Worm (Caenorhabditis elegans) whole organism, early embryonic: ENCODE results near the gene srh-35.

Experiments
- B0310.2 ChIP-seq: sonication (generic microtip); optimal IDR thresholded peaks from 2 replicates; lab custom pipeline; 2016; ENCODE audit warnings: mild to moderate bottlenecking, missing genetic modification characterization, missing compliant biosample characterization
- F13C5.2 ChIP-seq: sonication (generic microtip); optimal IDR thresholded peaks from 2 replicates; lab custom pipeline; 2017; ENCODE audit warnings: mild to moderate bottlenecking, missing genetic modification characterization, inconsistent platforms, missing compliant biosample characterization
- aly-1 ChIP-seq: sonication (generic microtip); optimal IDR thresholded peaks from 2 replicates; lab custom pipeline; 2016; ENCODE audit warnings: missing genetic modification characterization, missing compliant biosample characterization
- ama-1 ChIP-seq: fragments of 150-350 bp; optimal IDR thresholded peaks from 2 replicates; lab custom pipeline; 2014
- ceh-13 ChIP-seq: fragments of 200-800 bp; sonication (Bioruptor generic); optimal IDR thresholded peaks from 2 replicates; lab custom pipeline; 2018; ENCODE audit warnings: mild to moderate bottlenecking, missing genetic modification characterization, missing compliant biosample characterization
- ceh-36 ChIP-seq: sonication (generic microtip); optimal IDR thresholded peaks from 2 replicates; lab custom pipeline; 2016; ENCODE audit warnings: missing genetic modification characterization, inconsistent platforms, missing compliant biosample characterization
- ets-7 ChIP-seq: sonication (generic microtip); optimal IDR thresholded peaks from 2 replicates; lab custom pipeline; 2016; ENCODE audit warnings: missing genotype, missing genetic modification characterization, missing compliant biosample characterization
- flt-1 ChIP-seq: fragments of 200-800 bp; sonication (Bioruptor generic); IDR thresholded peaks from 2 replicates; pipeline ENCODE4 v1.3.6; 2022; ENCODE audit warnings: missing genetic modification characterization, missing compliant biosample characterization
- hmbx-1 ChIP-seq: sonication (generic microtip); optimal IDR thresholded peaks from 2 replicates; lab custom pipeline; 2016; ENCODE audit warnings: mild to moderate bottlenecking, missing genetic modification characterization, missing compliant biosample characterization
- hmg-4 ChIP-seq: fragments of 200-800 bp; sonication (Bioruptor generic); optimal IDR thresholded peaks from 2 replicates; lab custom pipeline; 2018; ENCODE audit warnings: mild to moderate bottlenecking, missing genetic modification characterization, missing compliant biosample characterization
- hnd-1 ChIP-seq: sonication (generic microtip); optimal IDR thresholded peaks from 2 replicates; lab custom pipeline; 2016; ENCODE audit warnings: missing genetic modification characterization, missing compliant biosample characterization
- pes-1 ChIP-seq: fragments of 200-800 bp; sonication (Bioruptor generic); IDR thresholded peaks from 2 replicates; pipeline ENCODE4 v1.3.6; 2022; ENCODE audit warnings: missing genetic modification reagents, missing genetic modification characterization, missing compliant biosample characterization
- scrt-1 ChIP-seq: fragments of 200-800 bp; sonication (Bioruptor generic); IDR thresholded peaks from 2 replicates; pipeline ENCODE4 v1.3.6; 2022; ENCODE audit warnings: missing genetic modification characterization, missing compliant biosample characterization
- sea-1 ChIP-seq: fragments of 200-800 bp; sonication (Bioruptor generic); conservative IDR thresholded peaks from 2 replicates; pipeline ENCODE4 v1.3.6; 2022; ENCODE audit warnings: missing genetic modification characterization, missing compliant biosample characterization
- tbx-11 ChIP-seq: fragments of 200-800 bp; sonication (Bioruptor generic); IDR thresholded peaks from 2 replicates; pipeline ENCODE4 v1.3.6; 2022; ENCODE audit warnings: missing genetic modification characterization, missing compliant biosample characterization
- tbx-37 ChIP-seq: fragments of 200-800 bp; sonication (Bioruptor generic); conservative IDR thresholded peaks from 2 replicates; pipeline ENCODE4 v1.3.6; 2022; ENCODE audit warnings: missing genetic modification reagents, missing genetic modification characterization, missing compliant biosample characterization
- tra-4 ChIP-seq: sonication (generic microtip); optimal IDR thresholded peaks from 2 replicates; lab custom pipeline; 2017; ENCODE audit warnings: missing genetic modification characterization, missing compliant biosample characterization

The srh-35 gene

DNA sequence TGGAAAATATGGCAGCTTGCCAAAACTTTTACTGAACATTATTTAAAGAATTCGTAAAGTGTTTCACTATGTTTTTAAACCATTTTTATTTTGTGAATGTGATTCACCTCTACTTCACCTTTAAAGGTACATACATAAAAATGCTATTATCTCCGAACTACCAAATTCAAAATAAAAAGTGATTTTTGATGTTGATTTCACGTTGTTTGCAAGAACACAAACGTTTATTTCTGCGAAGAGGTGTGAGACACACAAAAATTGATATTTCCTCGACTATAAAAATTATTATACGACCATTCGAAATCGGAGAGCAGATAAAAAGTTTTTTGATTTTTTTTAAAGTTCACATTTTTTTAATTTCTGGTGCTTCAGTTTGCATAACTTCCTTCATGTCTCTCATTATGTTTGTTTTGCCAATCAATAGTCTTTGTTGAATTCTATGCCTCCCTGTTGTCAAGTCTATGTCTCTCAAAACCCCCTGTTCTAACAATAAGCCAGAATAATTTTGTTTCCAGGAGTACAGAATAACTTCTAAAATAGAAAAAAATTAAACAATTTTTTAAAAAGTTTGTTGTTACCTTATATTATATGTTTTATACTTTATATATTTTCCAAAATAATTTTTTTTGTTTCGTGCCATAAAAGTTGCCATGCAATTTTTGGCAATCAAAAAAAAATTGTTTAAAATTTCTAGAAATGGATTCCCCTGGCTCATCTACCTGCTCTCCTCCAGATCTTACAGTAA, 1.9 kb upstream of the srh-35 start, which contains the start of gene nhr-123:
nhr-123 (plus strand) TSS at position 695 of the 745 bp plus-strand sequence.
- TF ChIP-seq ceh-13 (no peak), tra-4 (no peak), pes-1 (GFP tag; lab: Robert Waterston, UW) (no peak), flt-1 (GFP tag; lab: Robert Waterston, UW) (no peak), hnd-1 (no peak), hmg-4 (GFP tag; lab: Kevin White, UChicago) (no peak), tbx-37 (GFP tag; lab: Robert Waterston, UW) (no peak), tbx-11 (GFP tag; lab: Robert Waterston, UW) (no peak), B0310.2 (tag; lab: Kevin White, UChicago) (no peak), ets-7 (no peak), hmbx-1 (tag; lab: Kevin White, UChicago) (no peak), aly-1 (no peak), sea-1 (GFP tag; lab: Robert Waterston, UW) (no peak), F13C5.2 (tag; lab: Kevin White, UChicago) (no peak), ama-1 (lab: Kevin White, UChicago) (no peak)

DNA sequence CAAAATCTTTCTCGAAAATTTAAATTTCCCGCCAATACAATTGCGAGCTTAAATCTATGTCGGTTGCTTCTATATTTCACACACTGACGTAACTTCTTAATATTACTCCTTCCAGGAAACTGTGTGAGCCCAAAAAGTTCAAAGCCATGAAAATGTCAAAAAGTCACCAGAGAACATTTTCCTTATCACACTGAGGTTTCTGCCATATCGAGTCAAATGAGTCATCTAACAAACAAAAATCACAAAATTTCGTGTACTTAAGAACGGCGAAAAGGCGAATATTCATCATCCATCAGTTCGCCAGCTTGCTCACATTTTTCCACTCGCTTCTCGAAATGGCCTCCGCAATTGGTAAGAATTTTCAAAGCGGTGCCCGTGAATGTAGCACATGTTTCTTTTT, 655 bp upstream of the srh-35 start, which contains the start of gene M02H5.8:
M02H5.8 (plus strand) TSS at position 297 of the 400 bp plus-strand sequence.
- no peak for TF ChIP-seq sea-1 (GFP tag; lab: Robert Waterston, UW)
- no peak for TF ChIP-seq scrt-1 (GFP tag; lab: Robert Waterston, UW)
- no peak for TF ChIP-seq hnd-1
- no peak for TF ChIP-seq ceh-13

DNA sequence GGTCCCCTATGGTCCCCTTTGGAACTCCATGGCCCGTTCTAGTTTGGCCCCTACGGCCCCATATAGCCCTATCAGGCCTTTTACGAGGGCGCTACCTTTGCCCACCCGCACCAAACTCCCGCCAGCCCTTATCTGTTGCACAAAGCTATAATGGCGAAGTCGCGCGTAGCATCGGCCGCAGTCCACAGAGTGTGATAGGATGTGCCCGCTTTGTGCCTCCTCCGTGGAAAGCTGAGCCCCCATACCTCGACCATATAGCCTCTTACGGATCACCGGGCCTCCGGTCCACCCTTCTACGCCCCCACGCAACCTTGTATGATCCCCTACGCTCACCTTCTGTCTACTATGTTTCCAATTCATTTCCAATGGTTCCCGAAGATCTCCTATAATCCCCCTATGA, 2.0 kb downstream of the srh-35 start:
- TF ChIP-seq hmg-4 (GFP tag; lab: Kevin White, UChicago) (peak; percentile 23), tbx-11 (GFP tag; lab: Robert Waterston, UW) (no peak)

DNA sequence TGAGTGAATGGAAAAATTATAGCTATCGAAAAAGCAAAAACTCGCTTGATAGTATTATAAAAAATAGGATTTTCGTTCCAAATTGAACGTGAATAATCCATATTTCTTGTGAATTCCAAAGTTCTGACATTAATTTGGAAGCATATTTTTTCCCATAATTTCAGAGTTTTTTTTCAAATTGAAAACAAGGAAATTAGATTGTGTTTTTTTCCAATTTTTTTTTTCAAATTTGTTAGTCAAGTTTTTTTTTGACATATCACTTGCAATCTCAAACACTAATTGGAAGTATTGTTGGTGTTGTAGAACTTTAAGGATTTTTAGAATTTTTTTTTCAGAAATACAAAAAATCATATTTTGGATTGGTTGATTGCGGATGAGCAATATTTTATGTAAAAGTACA, 2.5 kb downstream of the srh-35 start, which contains the start of gene srh-34:
srh-34 (minus strand) TSS at position 101 of the 400 bp plus-strand sequence.
- TF ChIP-seq hnd-1 (no peak), tbx-11 (GFP tag; lab: Robert Waterston, UW) (no peak), hmg-4 (GFP tag; lab: Kevin White, UChicago) (no peak), aly-1 (no peak)

DNA sequence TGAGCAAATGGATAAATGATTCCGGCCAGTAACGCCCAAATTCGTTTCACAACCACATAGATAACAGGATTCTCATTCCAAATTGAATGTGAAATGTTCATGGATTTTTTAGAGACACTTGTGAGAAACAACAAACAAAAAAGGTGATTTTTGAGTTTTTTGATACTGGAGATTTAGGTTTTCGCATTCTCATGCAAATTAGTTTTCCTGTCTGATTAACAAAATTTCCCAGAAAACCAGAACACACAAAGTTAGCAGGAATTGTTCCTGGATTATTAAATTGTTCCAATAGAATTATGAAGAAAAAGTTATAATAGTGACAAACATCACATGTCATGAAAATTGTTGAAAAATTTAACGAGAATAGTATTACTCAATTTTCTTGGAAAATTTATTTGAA, 5.8 kb downstream of the srh-35 start, which contains the start of gene srh-33:
srh-33 (minus strand) TSS at position 101 of the 400 bp plus-strand sequence.
- TF ChIP-seq B0310.2 (tag; lab: Kevin White, UChicago) (no peak), tra-4 (no peak), F13C5.2 (tag; lab: Kevin White, UChicago) (no peak), tbx-11 (GFP tag; lab: Robert Waterston, UW) (no peak), pes-1 (GFP tag; lab: Robert Waterston, UW) (no peak), tbx-37 (GFP tag; lab: Robert Waterston, UW) (no peak), ets-7 (no peak), scrt-1 (GFP tag; lab: Robert Waterston, UW) (no peak), ceh-36 (tag; lab: Kevin White, UChicago) (no peak)

DNA sequence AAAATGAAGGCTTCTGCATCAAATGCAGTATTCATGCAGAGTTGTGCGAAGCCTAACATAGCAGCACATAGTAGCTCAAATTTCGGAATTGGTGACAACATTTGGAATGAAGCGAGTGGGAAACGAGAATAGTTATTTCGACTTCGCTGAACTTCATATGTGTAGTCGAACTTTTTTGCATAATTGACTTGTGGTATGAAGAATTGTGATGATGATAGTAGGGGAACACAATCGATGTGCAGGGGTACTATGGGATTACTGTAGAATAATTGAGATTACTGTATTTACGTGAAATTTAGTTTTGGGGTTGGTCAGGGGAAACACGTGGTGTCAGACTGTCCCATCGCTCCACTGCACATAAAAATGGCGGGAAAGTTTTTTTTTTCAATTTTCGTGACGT, 8.1 kb downstream of the srh-35 start, which contains the start of gene B0554.7:
B0554.7 (minus strand) TSS at position 101 of the 400 bp plus-strand sequence.
- TF ChIP-seq tra-4 (no peak), aly-1 (no peak)

DNA sequence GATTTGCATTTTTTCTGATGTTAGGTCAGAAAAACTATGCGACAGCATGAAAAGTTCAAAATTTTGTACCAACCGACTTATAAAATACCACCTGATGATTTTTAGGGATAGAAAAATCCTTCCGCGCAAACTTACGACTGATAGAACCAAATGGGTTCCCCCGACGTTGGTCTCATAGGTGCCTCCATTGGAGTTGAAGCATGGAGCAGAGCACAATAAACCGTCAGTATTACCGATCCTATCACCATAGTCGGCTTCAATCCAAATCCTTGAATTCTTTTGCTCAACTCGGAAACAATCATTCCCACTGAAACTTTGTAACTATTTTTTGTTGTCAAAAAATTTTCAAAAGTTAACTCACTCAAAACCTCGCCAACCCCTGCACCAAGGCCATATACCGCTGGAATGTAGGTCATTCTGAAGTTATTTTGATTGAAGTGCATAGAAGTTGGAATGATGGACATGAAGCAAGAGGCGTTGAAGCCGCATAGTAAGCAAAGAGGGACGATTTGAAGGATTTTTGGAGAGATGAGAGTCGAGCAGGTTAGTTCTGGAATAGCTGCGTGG, 9.8 kb downstream of the srh-35 start:
- no peak for TF ChIP-seq ets-7
- TF ChIP-seq tra-4, result no peak
- no peak for TF ChIP-seq pes-1 (GFP tag; lab: Robert Waterston, UW)
- no peak for TF ChIP-seq aly-1
- TF ChIP-seq ama-1 (lab: Kevin White, UChicago), result no peak
- no peak for TF ChIP-seq flt-1 (GFP tag; lab: Robert Waterston, UW)

DNA sequence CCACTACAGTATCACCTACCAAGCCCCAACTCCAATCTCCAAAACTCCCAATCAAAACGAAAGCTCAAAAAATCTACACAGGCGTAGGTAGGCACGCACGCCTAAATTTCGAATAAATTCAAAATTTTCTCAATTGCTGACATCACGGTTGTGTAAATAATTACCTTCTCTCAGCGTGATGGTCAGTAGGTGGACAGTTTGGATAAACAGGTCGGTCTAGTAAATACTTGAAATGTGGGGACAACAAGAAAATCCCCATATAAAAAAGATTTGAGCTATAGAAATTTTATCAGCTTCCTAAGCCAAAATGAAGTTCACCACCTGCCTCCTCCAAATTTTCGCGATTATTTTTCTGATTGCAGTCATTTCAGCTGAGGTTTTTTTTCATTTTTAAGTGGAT, 10.9 kb downstream of the srh-35 start, which contains the start of gene B0554.1:
B0554.1 (plus strand) TSS at position 301 of the 400 bp plus-strand sequence.
- no peak for TF ChIP-seq sea-1 (GFP tag; lab: Robert Waterston, UW)
- TF ChIP-seq ets-7, result no peak
- TF ChIP-seq tbx-37 (GFP tag; lab: Robert Waterston, UW), result no peak

DNA sequence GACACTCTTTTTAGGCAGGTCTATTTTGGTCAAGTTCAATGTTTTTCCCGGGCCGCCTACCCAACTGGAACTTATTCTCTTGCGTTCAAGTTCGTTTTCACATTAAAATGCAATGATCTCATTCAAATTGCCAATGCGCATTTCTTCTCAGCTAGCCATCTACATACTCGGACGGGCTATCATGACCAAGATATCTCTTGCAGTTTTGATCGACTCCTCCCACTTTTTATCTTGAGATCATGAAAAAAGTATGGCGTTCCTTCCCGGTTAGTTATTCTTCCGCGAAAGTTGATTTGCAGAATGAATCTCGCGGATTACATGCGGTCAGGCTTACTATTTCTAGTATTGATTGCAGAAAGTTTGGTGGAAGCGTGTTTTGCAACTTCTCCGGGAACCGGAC, 15.1 kb downstream of the srh-35 start, which contains the start of gene B0554.2:
B0554.2 (plus strand) TSS at position 301 of the 400 bp plus-strand sequence.
- TF ChIP-seq F13C5.2 (tag; lab: Kevin White, UChicago), result no peak
- TF ChIP-seq tra-4, result no peak
- no peak for TF ChIP-seq sea-1 (GFP tag; lab: Robert Waterston, UW)
- no peak for TF ChIP-seq ceh-36 (tag; lab: Kevin White, UChicago)
- TF ChIP-seq scrt-1 (GFP tag; lab: Robert Waterston, UW), result no peak
- no peak for TF ChIP-seq tbx-11 (GFP tag; lab: Robert Waterston, UW)
- TF ChIP-seq tbx-37 (GFP tag; lab: Robert Waterston, UW), result no peak
- no peak for TF ChIP-seq hmbx-1 (tag; lab: Kevin White, UChicago)
- TF ChIP-seq ama-1 (lab: Kevin White, UChicago), result no peak
- no peak for TF ChIP-seq hnd-1
- TF ChIP-seq B0310.2 (tag; lab: Kevin White, UChicago), result no peak
- TF ChIP-seq flt-1 (GFP tag; lab: Robert Waterston, UW), result no peak
- no peak for TF ChIP-seq aly-1
- TF ChIP-seq ets-7, result no peak
- TF ChIP-seq hmg-4 (GFP tag; lab: Kevin White, UChicago), result no peak
- TF ChIP-seq ceh-13, result no peak
- TF ChIP-seq pes-1 (GFP tag; lab: Robert Waterston, UW), result no peak
